Fruit fly (Drosophila melanogaster) whole organism, embryonic: Measurements from ENCODE around the gene CG7239.

Experiments used
- Abd-B ChIP-seq: fragments of 200-800 bp; sonication (Bioruptor generic); optimal IDR thresholded peaks from 2 replicates; lab custom pipeline; 2018; ENCODE audit warnings: missing biosample characterization, mild to moderate bottlenecking, missing genetic modification characterization, moderate library complexity
- Asciz ChIP-seq: fragments of 200-800 bp; sonication (Bioruptor generic); optimal IDR thresholded peaks from 2 replicates; lab custom pipeline; 2017; ENCODE audit warnings: missing biosample characterization, mild to moderate bottlenecking, missing genetic modification characterization, missing genetic modification reagents
- Atf6 ChIP-seq: fragments of 200-800 bp; sonication (Bioruptor generic); IDR thresholded peaks from 2 replicates; pipeline ENCODE4 v1.3.6; 2022; ENCODE audit warnings: missing biosample characterization, missing genetic modification characterization
- Bteb2 ChIP-seq: fragments of 200-800 bp; sonication (Bioruptor generic); optimal IDR thresholded peaks from 2 replicates; lab custom pipeline; 2016; ENCODE audit warnings: missing biosample characterization, missing genetic modification characterization
- CG10267 ChIP-seq: fragments of 200-800 bp; sonication (Bioruptor generic); optimal IDR thresholded peaks from 2 replicates; lab custom pipeline; 2018; ENCODE audit warnings: missing biosample characterization, mild to moderate bottlenecking, missing genetic modification characterization, moderate library complexity
- CG12155 ChIP-seq: fragments of 200-800 bp; sonication (Bioruptor generic); optimal IDR thresholded peaks from 3 replicates; lab custom pipeline; 2016; ENCODE audit warnings: missing biosample characterization, missing genetic modification characterization
- CG13287 ChIP-seq: fragments of 200-800 bp; sonication (Bioruptor generic); IDR thresholded peaks from 2 replicates; pipeline ENCODE4 v1.3.6; 2022; ENCODE audit warnings: missing biosample characterization, missing genetic modification characterization; ENCODE audit not compliant: partially characterized antibody
- CG13775 ChIP-seq: fragments of 200-800 bp; sonication (Bioruptor generic); optimal IDR thresholded peaks from 3 replicates; lab custom pipeline; 2017; ENCODE audit warnings: missing biosample characterization, mild to moderate bottlenecking, missing genetic modification characterization
- CG17186 ChIP-seq: fragments of 200-800 bp; sonication (Bioruptor generic); optimal IDR thresholded peaks from 3 replicates; lab custom pipeline; 2017; ENCODE audit warnings: missing biosample characterization, missing genetic modification reagents, missing genetic modification characterization
- CG1792 ChIP-seq: fragments of 200-800 bp; sonication (Bioruptor generic); optimal IDR thresholded peaks from 2 replicates; lab custom pipeline; 2016; ENCODE audit warnings: missing biosample characterization, missing genetic modification characterization
- CG18262 ChIP-seq: fragments of 200-800 bp; optimal IDR thresholded peaks from 3 replicates; lab custom pipeline; 2019; ENCODE audit warnings: missing biosample characterization, mild to moderate bottlenecking, missing genetic modification characterization, moderate library complexity
- CG30403 ChIP-seq: fragments of 200-800 bp; sonication (Bioruptor generic); optimal IDR thresholded peaks from 3 replicates; lab custom pipeline; 2016; ENCODE audit warnings: missing biosample characterization, missing genetic modification characterization
- CG32532 ChIP-seq: fragments of 200-800 bp; sonication (Bioruptor generic); IDR thresholded peaks from 2 replicates; pipeline ENCODE4 v1.3.6; 2022; ENCODE audit warnings: missing biosample characterization, missing genetic modification characterization
- CG32767 ChIP-seq: fragments of 200-800 bp; sonication (Bioruptor generic); IDR thresholded peaks from 2 replicates; pipeline ENCODE4 v1.3.6; 2022; ENCODE audit warnings: missing biosample characterization, missing genetic modification characterization
- CG4424 ChIP-seq: fragments of 200-800 bp; sonication (Bioruptor generic); optimal IDR thresholded peaks from 3 replicates; lab custom pipeline; 2016; ENCODE audit warnings: missing biosample characterization, missing genetic modification characterization
- CG4854 ChIP-seq: fragments of 200-800 bp; sonication (Bioruptor generic); optimal IDR thresholded peaks from 2 replicates; lab custom pipeline; 2016; ENCODE audit warnings: missing biosample characterization, missing genetic modification characterization, inconsistent platforms
- CG7839 ChIP-seq: fragments of 200-800 bp; sonication (Bioruptor generic); optimal IDR thresholded peaks from 3 replicates; lab custom pipeline; 2018; ENCODE audit warnings: missing biosample characterization, mild to moderate bottlenecking, missing genetic modification characterization, moderate library complexity
- CG7987 ChIP-seq: fragments of 200-800 bp; sonication (Bioruptor generic); optimal IDR thresholded peaks from 2 replicates; lab custom pipeline; 2018; ENCODE audit warnings: missing biosample characterization, mild to moderate bottlenecking, missing genetic modification characterization, moderate library complexity
- CG8944 ChIP-seq: fragments of 200-800 bp; sonication (Bioruptor generic); optimal IDR thresholded peaks from 3 replicates; lab custom pipeline; 2016; ENCODE audit warnings: missing biosample characterization, missing genetic modification characterization
- CG9932 ChIP-seq: fragments of 200-800 bp; sonication (Bioruptor generic); IDR thresholded peaks from 2 replicates; pipeline ENCODE4 v1.3.6; 2022; ENCODE audit warnings: missing biosample characterization, missing genetic modification characterization
- Chrac-16 ChIP-seq: fragments of 200-800 bp; sonication (Bioruptor generic); optimal IDR thresholded peaks from 3 replicates; lab custom pipeline; 2016; ENCODE audit warnings: missing biosample characterization, missing genetic modification characterization
- D19B ChIP-seq: fragments of 200-800 bp; sonication (Bioruptor generic); optimal IDR thresholded peaks from 2 replicates; lab custom pipeline; 2017; ENCODE audit warnings: missing biosample characterization, mild to moderate bottlenecking, missing genetic modification characterization
- Fer2 ChIP-seq: fragments of 200-800 bp; sonication (Bioruptor generic); optimal IDR thresholded peaks from 2 replicates; lab custom pipeline; 2018; ENCODE audit warnings: missing biosample characterization, mild to moderate bottlenecking, missing genetic modification characterization, moderate library complexity
- HmgZ ChIP-seq: fragments of 200-800 bp; sonication (Bioruptor generic); optimal IDR thresholded peaks from 2 replicates; lab custom pipeline; 2018; ENCODE audit warnings: missing biosample characterization, mild to moderate bottlenecking, missing genetic modification characterization
- Meics ChIP-seq: fragments of 200-800 bp; sonication (Bioruptor generic); optimal IDR thresholded peaks from 2 replicates; lab custom pipeline; 2017; ENCODE audit warnings: missing biosample characterization, mild to moderate bottlenecking, missing genetic modification characterization
- Nf-YA ChIP-seq: fragments of 200-800 bp; sonication (Bioruptor generic); IDR thresholded peaks from 2 replicates; pipeline ENCODE4 v1.3.6; 2022; ENCODE audit warnings: missing biosample characterization, missing genetic modification characterization
- Oli ChIP-seq: fragments of 200-800 bp; sonication (Bioruptor generic); optimal IDR thresholded peaks from 2 replicates; lab custom pipeline; 2018; ENCODE audit warnings: missing biosample characterization, mild to moderate bottlenecking, missing genetic modification characterization, moderate library complexity
- Optix ChIP-seq: fragments of 200-800 bp; sonication (Bioruptor generic); IDR thresholded peaks from 3 replicates; pipeline ENCODE4 v1.3.6; 2022; ENCODE audit warnings: missing biosample characterization, missing genetic modification characterization
- Scr ChIP-seq: fragments of 200-800 bp; sonication (Bioruptor generic); IDR thresholded peaks from 2 replicates; pipeline ENCODE4 v1.3.6; 2022; ENCODE audit warnings: missing biosample characterization, missing genetic modification characterization; ENCODE audit not compliant: partially characterized antibody
- Six4 ChIP-seq: fragments of 200-800 bp; sonication (Bioruptor generic); optimal IDR thresholded peaks from 2 replicates; lab custom pipeline; 2016; ENCODE audit warnings: missing biosample characterization, missing genetic modification characterization
- abd-A ChIP-seq: fragments of 200-800 bp; sonication (Bioruptor generic); optimal IDR thresholded peaks from 3 replicates; lab custom pipeline; 2019; ENCODE audit warnings: missing biosample characterization, mild to moderate bottlenecking, missing genetic modification characterization, moderate library complexity
- ash1 ChIP-seq: fragments of 200-800 bp; sonication (Bioruptor generic); optimal IDR thresholded peaks from 2 replicates; lab custom pipeline; 2018; ENCODE audit warnings: missing biosample characterization, mild to moderate bottlenecking, missing genetic modification characterization
- cato ChIP-seq: fragments of 200-800 bp; sonication (Bioruptor generic); optimal IDR thresholded peaks from 2 replicates; lab custom pipeline; 2016; ENCODE audit warnings: missing biosample characterization, missing genetic modification characterization, borderline replicate concordance
- da ChIP-seq: fragments of 200-800 bp; sonication (Bioruptor generic); optimal IDR thresholded peaks from 2 replicates; lab custom pipeline; 2016; ENCODE audit warnings: missing biosample characterization, missing genetic modification characterization
- dan ChIP-seq: fragments of 200-800 bp; sonication (Bioruptor generic); IDR thresholded peaks from 2 replicates; pipeline ENCODE4 v1.3.6; 2022; ENCODE audit warnings: missing biosample characterization, missing genetic modification characterization
- danr ChIP-seq: fragments of 200-800 bp; sonication (Bioruptor generic); IDR thresholded peaks from 2 replicates; pipeline ENCODE4 v1.3.6; 2022; ENCODE audit warnings: missing biosample characterization, missing genetic modification characterization
- dmrt99B ChIP-seq: fragments of 200-800 bp; sonication (Bioruptor generic); optimal IDR thresholded peaks from 2 replicates; lab custom pipeline; 2018; ENCODE audit warnings: missing biosample characterization, mild to moderate bottlenecking, missing genetic modification characterization, moderate library complexity
- ewg ChIP-seq: fragments of 200-800 bp; sonication (Bioruptor generic); optimal IDR thresholded peaks from 3 replicates; lab custom pipeline; 2017; ENCODE audit warnings: mild to moderate bottlenecking, missing biosample characterization, missing genetic modification reagents, missing genetic modification characterization
- gem ChIP-seq: fragments of 200-800 bp; sonication (Bioruptor generic); optimal IDR thresholded peaks from 2 replicates; lab custom pipeline; 2019; ENCODE audit warnings: missing biosample characterization, mild to moderate bottlenecking, missing genetic modification characterization, moderate library complexity
- grn ChIP-seq: fragments of 200-800 bp; sonication (Bioruptor generic); optimal IDR thresholded peaks from 3 replicates; lab custom pipeline; 2017; ENCODE audit warnings: missing biosample characterization, missing genetic modification characterization
- ham ChIP-seq: fragments of 200-800 bp; sonication (Bioruptor generic); IDR thresholded peaks from 2 replicates; pipeline ENCODE4 v1.3.6; 2022; ENCODE audit warnings: missing biosample characterization, missing genetic modification characterization
- hbn ChIP-seq: fragments of 200-800 bp; sonication (Bioruptor generic); IDR thresholded peaks from 2 replicates; pipeline ENCODE4 v1.3.6; 2022; ENCODE audit warnings: missing biosample characterization, missing genetic modification characterization; ENCODE audit not compliant: partially characterized antibody
- jing ChIP-seq: fragments of 200-800 bp; sonication (Bioruptor generic); optimal IDR thresholded peaks from 2 replicates; lab custom pipeline; 2018; ENCODE audit warnings: missing biosample characterization, mild to moderate bottlenecking, missing genetic modification characterization
- lab ChIP-seq: fragments of 200-800 bp; sonication (Bioruptor generic); optimal IDR thresholded peaks from 3 replicates; lab custom pipeline; 2017; ENCODE audit warnings: missing biosample characterization, missing genetic modification characterization, mild to moderate bottlenecking, moderate library complexity, missing genetic modification reagents
- mam ChIP-seq: fragments of 200-800 bp; sonication (Bioruptor generic); optimal IDR thresholded peaks from 3 replicates; lab custom pipeline; 2016; ENCODE audit warnings: missing biosample characterization, missing genetic modification characterization
- mirr ChIP-seq: fragments of 200-800 bp; sonication (Bioruptor generic); optimal IDR thresholded peaks from 3 replicates; lab custom pipeline; 2018; ENCODE audit warnings: missing biosample characterization, mild to moderate bottlenecking, missing genetic modification characterization
- onecut ChIP-seq: fragments of 200-800 bp; sonication (Bioruptor generic); IDR thresholded peaks from 2 replicates; pipeline ENCODE4 v1.3.6; 2022; ENCODE audit warnings: missing biosample characterization, missing genetic modification characterization
- schlank ChIP-seq: fragments of 200-800 bp; sonication (Bioruptor generic); optimal IDR thresholded peaks from 2 replicates; lab custom pipeline; 2018; ENCODE audit warnings: missing biosample characterization, mild to moderate bottlenecking, missing genetic modification characterization
- sqz ChIP-seq: fragments of 200-800 bp; sonication (Bioruptor generic); optimal IDR thresholded peaks from 3 replicates; lab custom pipeline; 2018; ENCODE audit warnings: missing biosample characterization, mild to moderate bottlenecking, missing genetic modification characterization
- tna ChIP-seq: fragments of 200-800 bp; sonication (Bioruptor generic); IDR thresholded peaks from 2 replicates; pipeline ENCODE4 v1.3.6; 2022; ENCODE audit warnings: missing biosample characterization, missing genetic modification characterization; ENCODE audit not compliant: partially characterized antibody

CG7239 gene

DNA sequence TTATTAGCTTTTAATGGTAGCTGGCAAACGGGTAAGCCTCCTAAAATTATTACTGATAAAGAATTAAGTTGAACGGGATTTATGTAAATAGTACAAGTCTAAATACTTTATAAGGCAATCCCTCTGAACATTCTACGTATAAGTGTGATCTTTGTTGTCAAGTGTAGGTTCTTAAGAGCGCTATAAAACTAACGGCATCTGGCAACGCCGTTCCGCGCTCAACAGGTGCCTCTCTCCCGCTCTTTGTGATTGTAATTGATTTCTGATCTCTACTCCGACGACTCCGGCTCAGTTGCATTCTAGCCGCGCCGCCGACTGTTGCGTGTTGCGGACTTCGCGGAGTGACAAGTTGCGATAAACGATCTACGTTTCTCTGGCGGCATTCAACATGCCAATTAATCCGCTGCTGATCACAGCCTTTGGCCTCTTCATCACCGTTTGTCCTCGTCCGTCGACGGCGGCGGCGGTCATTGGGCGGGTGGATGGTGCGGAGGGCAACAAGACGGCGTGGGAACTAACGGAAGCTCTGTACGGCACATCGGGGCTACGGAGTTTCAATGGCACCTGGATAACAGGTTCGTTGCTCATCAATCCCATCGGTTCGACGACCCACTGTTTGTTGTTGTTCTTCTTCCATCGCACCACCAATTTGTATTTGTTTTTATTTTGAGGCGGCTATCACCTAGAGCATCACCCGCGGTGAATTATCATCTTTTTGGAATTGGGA, 3.2 kb downstream of the CG7239 start, which contains the start of gene CG11034 (continued):
- TF ChIP-seq CG18262 (tag; lab: Kevin White, UChicago) (no peak), dmrt99B (tag; lab: Kevin White, UChicago) (no peak), CG13287 (peak; percentile 39; the same call in 1 of the 2 replicates), D19B (GFP tag; lab: Kevin White, UChicago) (no peak), CG32532 (GFP tag; lab: Robert Waterston, UW) (peak; percentile 52), danr (no peak), sqz (GFP tag; lab: Kevin White, UChicago) (no peak), hbn (no peak), ham (no peak), jing (no peak), Scr (peak; percentile 25; the same call in 1 of the 2 replicates), CG8944 (GFP tag; lab: Kevin White, UChicago) (no peak), Fer2 (tag; lab: Kevin White, UChicago) (no peak), CG9932 (GFP tag; lab: Robert Waterston, UW) (peak; percentile 56), CG4854 (GFP tag; lab: Kevin White, UChicago) (no peak), Nf-YA (GFP tag; lab: Robert Waterston, UW) (no peak), Oli (tag; lab: Kevin White, UChicago) (no peak), CG10267 (tag; lab: Kevin White, UChicago) (no peak), CG30403 (GFP tag; lab: Kevin White, UChicago) (no peak), mam (GFP tag; lab: Kevin White, UChicago) (no peak), Meics (GFP tag; lab: Kevin White, UChicago) (peak; percentile 5), lab (GFP tag; lab: Kevin White, UChicago) (no peak), ash1 (GFP tag; lab: Kevin White, UChicago) (no peak), Asciz (GFP tag; lab: Kevin White, UChicago) (no peak), CG4424 (GFP tag; lab: Kevin White, UChicago) (peak; percentile 4), Optix (GFP tag; lab: Robert Waterston, UW) (no peak), gem (no peak), CG17186 (GFP tag; lab: Kevin White, UChicago) (no peak), da (no peak), CG7987 (GFP tag; lab: Kevin White, UChicago) (no peak), CG32767 (GFP tag; lab: Robert Waterston, UW) (no peak), ewg (no peak), Six4 (GFP tag; lab: Kevin White, UChicago) (no peak), onecut (GFP tag; lab: Robert Waterston, UW) (peak; percentile 22; the same call in 1 of the 2 replicates), Abd-B (GFP tag; lab: Kevin White, UChicago) (peak; percentile 23), HmgZ (tag; lab: Kevin White, UChicago) (no peak), grn (GFP tag; lab: Kevin White, UChicago) (peak; percentile 94), cato (GFP tag; lab: Kevin White, UChicago) (no peak), dan (GFP tag; lab: Robert Waterston, UW) (no peak), abd-A (tag; lab: Kevin White, UChicago) (no peak), CG1792 (no peak), schlank (no peak), CG12155 (GFP tag; lab: Kevin White, UChicago) (no peak), Atf6 (GFP tag; lab: Robert Waterston, UW) (no peak), Chrac-16 (GFP tag; lab: Kevin White, UChicago) (no peak), CG13775 (GFP tag; lab: Kevin White, UChicago) (no peak), mirr (GFP tag; lab: Kevin White, UChicago) (no peak), tna (GFP tag; lab: Robert Waterston, UW) (no peak), CG7839 (tag; lab: Kevin White, UChicago) (no peak), Bteb2 (GFP tag; lab: Kevin White, UChicago) (no peak)
